Fruit fly (Drosophila melanogaster) whole organism, embryonic: ENCODE results near the gene CG1965.

Source experiments
- Ada2b ChIP-seq: fragments of 200-800 bp; sonication (Bioruptor generic); IDR thresholded peaks from 2 replicates; pipeline ENCODE4 v1.3.6; 2022; ENCODE audit warnings: missing biosample characterization, missing genetic modification characterization
- Asciz ChIP-seq: fragments of 200-800 bp; sonication (Bioruptor generic); optimal IDR thresholded peaks from 2 replicates; lab custom pipeline; 2017; ENCODE audit warnings: missing biosample characterization, mild to moderate bottlenecking, missing genetic modification characterization, missing genetic modification reagents
- CG10543 ChIP-seq: fragments of 200-800 bp; sonication (Bioruptor generic); optimal IDR thresholded peaks from 3 replicates; lab custom pipeline; 2017; ENCODE audit warnings: missing biosample characterization, mild to moderate bottlenecking, missing genetic modification characterization, moderate library complexity
- CG10979 ChIP-seq: fragments of 200-800 bp; sonication (Bioruptor generic); optimal IDR thresholded peaks from 2 replicates; lab custom pipeline; 2018; ENCODE audit warnings: missing biosample characterization, mild to moderate bottlenecking, missing genetic modification characterization, moderate library complexity
- CG11093 ChIP-seq: fragments of 200-800 bp; sonication (Bioruptor generic); IDR thresholded peaks from 3 replicates; pipeline ENCODE4 v1.3.6; 2022; ENCODE audit warnings: missing biosample characterization, missing genetic modification characterization
- CG12219 ChIP-seq: fragments of 200-800 bp; sonication (Bioruptor generic); optimal IDR thresholded peaks from 3 replicates; lab custom pipeline; 2018; ENCODE audit warnings: missing biosample characterization, mild to moderate bottlenecking, missing genetic modification characterization
- CG14667 ChIP-seq: fragments of 200-800 bp; sonication (Bioruptor generic); IDR thresholded peaks from 2 replicates; pipeline ENCODE4 v1.3.6; 2022; ENCODE audit warnings: missing biosample characterization, missing genetic modification characterization
- CG14710 ChIP-seq: fragments of 200-800 bp; sonication (Bioruptor generic); optimal IDR thresholded peaks from 3 replicates; lab custom pipeline; 2019; ENCODE audit warnings: missing biosample characterization, mild to moderate bottlenecking, missing genetic modification characterization, moderate library complexity
- CG1529 ChIP-seq: fragments of 200-800 bp; sonication (Bioruptor generic); optimal IDR thresholded peaks from 3 replicates; lab custom pipeline; 2018; ENCODE audit warnings: missing biosample characterization, missing genetic modification characterization
- CG16815 ChIP-seq: fragments of 200-800 bp; sonication (Bioruptor generic); optimal IDR thresholded peaks from 3 replicates; lab custom pipeline; 2017; ENCODE audit warnings: missing biosample characterization, mild to moderate bottlenecking, missing genetic modification characterization
- CG17912 ChIP-seq: fragments of 200-800 bp; sonication (Bioruptor generic); optimal IDR thresholded peaks from 2 replicates; lab custom pipeline; 2018; ENCODE audit warnings: missing biosample characterization, mild to moderate bottlenecking, missing genetic modification characterization
- CG4360 ChIP-seq: fragments of 200-800 bp; sonication (Bioruptor generic); IDR thresholded peaks from 2 replicates; pipeline ENCODE4 v1.3.6; 2022; ENCODE audit warnings: missing biosample characterization, missing genetic modification characterization
- CG4854 ChIP-seq: fragments of 200-800 bp; sonication (Bioruptor generic); optimal IDR thresholded peaks from 2 replicates; lab custom pipeline; 2016; ENCODE audit warnings: missing biosample characterization, missing genetic modification characterization, inconsistent platforms
- CG6175 ChIP-seq: fragments of 200-800 bp; sonication (Bioruptor generic); IDR thresholded peaks from 3 replicates; pipeline ENCODE4 v1.3.6; 2022; ENCODE audit warnings: missing biosample characterization, missing genetic modification characterization
- CG6272 ChIP-seq: fragments of 200-800 bp; sonication (Bioruptor generic); IDR thresholded peaks from 2 replicates; pipeline ENCODE4 v1.3.6; 2022; ENCODE audit warnings: missing biosample characterization, missing genetic modification characterization
- Dip2 ChIP-seq: fragments of 200-800 bp; sonication (Bioruptor generic); IDR thresholded peaks from 2 replicates; pipeline ENCODE4 v1.3.6; 2022; ENCODE audit warnings: missing biosample characterization, missing genetic modification characterization
- Elba2 ChIP-seq: fragments of 200-800 bp; sonication (Bioruptor generic); optimal IDR thresholded peaks from 3 replicates; lab custom pipeline; 2016; ENCODE audit warnings: missing biosample characterization, missing genetic modification characterization
- H15 ChIP-seq: fragments of 200-800 bp; sonication (Bioruptor generic); IDR thresholded peaks from 3 replicates; pipeline ENCODE4 v1.3.6; 2022; ENCODE audit warnings: missing biosample characterization, missing genetic modification characterization
- Hr39 ChIP-seq: fragments of >200 bp; optimal IDR thresholded peaks from 2 replicates; lab custom pipeline; 2017
- Hr51 ChIP-seq, 2 experiments: fragments of 200-800 bp; sonication (Bioruptor generic); optimal IDR thresholded peaks; 2 replicates in 1 of 2; 3 replicates in 1 of 2; lab custom pipeline; 2016 to 2018; ENCODE audit warnings: missing biosample characterization in 2 of 2, missing genetic modification characterization in 2 of 2, mild to moderate bottlenecking in 1 of 2, moderate library complexity in 1 of 2
- Mrtf ChIP-seq: fragments of 200-800 bp; sonication (Bioruptor generic); IDR thresholded peaks from 3 replicates; pipeline ENCODE4 v1.3.6; 2022; ENCODE audit warnings: missing biosample characterization, missing genetic modification characterization
- Neu2 ChIP-seq: fragments of 200-800 bp; sonication (Bioruptor generic); optimal IDR thresholded peaks from 3 replicates; lab custom pipeline; 2016; ENCODE audit warnings: missing biosample characterization, missing genetic modification characterization, borderline replicate concordance
- NfI ChIP-seq: fragments of 200-800 bp; sonication (Bioruptor generic); optimal IDR thresholded peaks from 3 replicates; lab custom pipeline; 2018; ENCODE audit warnings: missing biosample characterization, mild to moderate bottlenecking, missing genetic modification characterization, moderate library complexity
- Poxn ChIP-seq: fragments of 200-800 bp; sonication (Bioruptor generic); IDR thresholded peaks from 2 replicates; pipeline ENCODE4 v1.3.6; 2022; ENCODE audit warnings: missing biosample characterization, missing genetic modification characterization
- Vsx1 ChIP-seq: fragments of 200-800 bp; sonication (Bioruptor generic); optimal IDR thresholded peaks from 2 replicates; lab custom pipeline; 2017; ENCODE audit warnings: missing biosample characterization, mild to moderate bottlenecking, missing genetic modification characterization, missing genetic modification reagents
- abd-A ChIP-seq: fragments of 200-800 bp; sonication (Bioruptor generic); optimal IDR thresholded peaks from 3 replicates; lab custom pipeline; 2019; ENCODE audit warnings: missing biosample characterization, mild to moderate bottlenecking, missing genetic modification characterization, moderate library complexity
- al ChIP-seq: fragments of 200-800 bp; sonication (Bioruptor generic); IDR thresholded peaks from 2 replicates; pipeline ENCODE4 v1.3.6; 2022; ENCODE audit warnings: missing biosample characterization, missing genetic modification characterization
- ase ChIP-seq: fragments of 200-800 bp; sonication (Bioruptor generic); IDR thresholded peaks from 3 replicates; pipeline ENCODE4 v1.3.6; 2022; ENCODE audit warnings: missing biosample characterization, missing genetic modification characterization
- bbx ChIP-seq: fragments of 200-800 bp; sonication (Bioruptor generic); IDR thresholded peaks from 2 replicates; pipeline ENCODE4 v1.3.6; 2022; ENCODE audit warnings: missing biosample characterization, missing genetic modification characterization; ENCODE audit not compliant: partially characterized antibody
- gcm2 ChIP-seq: fragments of 200-800 bp; sonication (Bioruptor generic); optimal IDR thresholded peaks from 2 replicates; lab custom pipeline; 2016; ENCODE audit warnings: missing biosample characterization, missing genetic modification characterization
- grau ChIP-seq: fragments of 200-800 bp; optimal IDR thresholded peaks from 3 replicates; lab custom pipeline; 2019; ENCODE audit warnings: missing biosample characterization, mild to moderate bottlenecking, missing genetic modification characterization, moderate library complexity
- gro ChIP-seq: fragments of 200-800 bp; sonication (Bioruptor generic); optimal IDR thresholded peaks from 2 replicates; lab custom pipeline; 2016; ENCODE audit warnings: missing biosample characterization, missing genetic modification characterization
- insv ChIP-seq, 2 experiments: fragments of 200-800 bp; sonication (Bioruptor generic); optimal IDR thresholded peaks; 3 replicates each; lab custom pipeline; 2016 to 2018; ENCODE audit warnings: missing biosample characterization in 2 of 2, missing genetic modification characterization in 2 of 2
- kni ChIP-seq: fragments of 200-800 bp; sonication (Bioruptor generic); optimal IDR thresholded peaks from 3 replicates; lab custom pipeline; 2017; ENCODE audit warnings: mild to moderate bottlenecking, missing biosample characterization, missing genetic modification reagents, missing genetic modification characterization
- lbe ChIP-seq: fragments of 200-800 bp; sonication (Bioruptor generic); optimal IDR thresholded peaks from 2 replicates; lab custom pipeline; 2016; ENCODE audit warnings: missing biosample characterization, mild to moderate bottlenecking, missing genetic modification characterization
- lilli ChIP-seq: fragments of 200-800 bp; sonication (Bioruptor generic); optimal IDR thresholded peaks from 3 replicates; lab custom pipeline; 2016; ENCODE audit warnings: missing biosample characterization, missing genetic modification characterization
- lola ChIP-seq, 3 experiments: fragments of >200 bp in 2 of 3; fragments of 200-800 bp in 1 of 3; sonication (Bioruptor generic) in 1 of 3; optimal IDR thresholded peaks; 2 replicates each; lab custom pipeline; 2017 to 2019; ENCODE audit warnings: missing biosample characterization in 3 of 3, missing genetic modification characterization in 3 of 3, mild to moderate bottlenecking in 1 of 3, moderate library complexity in 1 of 3
- nerfin-2 ChIP-seq: fragments of 200-800 bp; sonication (Bioruptor generic); IDR thresholded peaks from 2 replicates; pipeline ENCODE4 v1.3.6; 2022; ENCODE audit warnings: missing biosample characterization, missing genetic modification characterization; ENCODE audit not compliant: partially characterized antibody
- org-1 ChIP-seq: fragments of 200-800 bp; sonication (Bioruptor generic); optimal IDR thresholded peaks from 2 replicates; lab custom pipeline; 2017; ENCODE audit warnings: missing biosample characterization, missing genetic modification characterization
- otp ChIP-seq: fragments of 200-800 bp; sonication (Bioruptor generic); IDR thresholded peaks from 3 replicates; pipeline ENCODE4, ENCODE4 v1.3.6; 2022; ENCODE audit warnings: missing biosample characterization, missing genetic modification characterization
- peb ChIP-seq: fragments of 200-800 bp; sonication (Bioruptor generic); IDR thresholded peaks from 2 replicates; pipeline ENCODE4 v1.3.6; 2022; ENCODE audit warnings: missing biosample characterization, missing genetic modification characterization
- pros ChIP-seq: fragments of 200-800 bp; sonication (Bioruptor generic); optimal IDR thresholded peaks from 3 replicates; lab custom pipeline; 2019; ENCODE audit warnings: missing biosample characterization, mild to moderate bottlenecking, missing genetic modification characterization, moderate library complexity
- psq ChIP-seq: fragments of 200-800 bp; sonication (Bioruptor generic); optimal IDR thresholded peaks from 2 replicates; lab custom pipeline; 2017; ENCODE audit warnings: missing biosample characterization, missing genetic modification characterization
- sd ChIP-seq: fragments of 200-800 bp; sonication (Bioruptor generic); optimal IDR thresholded peaks from 3 replicates; lab custom pipeline; 2018; ENCODE audit warnings: missing biosample characterization, mild to moderate bottlenecking, missing genetic modification characterization, moderate library complexity
- shn ChIP-seq: fragments of 200-800 bp; sonication (Bioruptor generic); optimal IDR thresholded peaks from 3 replicates; lab custom pipeline; 2016; ENCODE audit warnings: missing biosample characterization, missing genetic modification characterization
- sisA ChIP-seq: fragments of 200-800 bp; sonication (Bioruptor generic); IDR thresholded peaks from 2 replicates; pipeline ENCODE4 v1.3.6; 2022; ENCODE audit warnings: missing biosample characterization, missing genetic modification characterization
- sna ChIP-seq: fragments of 200-800 bp; sonication (Bioruptor generic); IDR thresholded peaks from 2 replicates; pipeline ENCODE4 v1.3.6; 2022; ENCODE audit warnings: missing biosample characterization, missing genetic modification characterization; ENCODE audit not compliant: partially characterized antibody
- sr ChIP-seq: fragments of 200-800 bp; sonication (Bioruptor generic); IDR thresholded peaks from 3 replicates; pipeline ENCODE4 v1.3.6; 2022; ENCODE audit warnings: missing biosample characterization, missing genetic modification characterization
- stwl ChIP-seq: fragments of 200-800 bp; sonication (Bioruptor generic); optimal IDR thresholded peaks from 3 replicates; lab custom pipeline; 2018; ENCODE audit warnings: missing biosample characterization, mild to moderate bottlenecking, missing genetic modification characterization, moderate library complexity
- tio ChIP-seq: fragments of 200-800 bp; sonication (Bioruptor generic); optimal IDR thresholded peaks from 2 replicates; lab custom pipeline; 2017; ENCODE audit warnings: missing biosample characterization, missing genetic modification characterization, inconsistent platforms
- z ChIP-seq: fragments of 200-800 bp; sonication (Bioruptor generic); IDR thresholded peaks from 3 replicates; pipeline ENCODE4 v1.3.6; 2022; ENCODE audit warnings: missing biosample characterization, missing genetic modification characterization

The CG1965 gene

DNA sequence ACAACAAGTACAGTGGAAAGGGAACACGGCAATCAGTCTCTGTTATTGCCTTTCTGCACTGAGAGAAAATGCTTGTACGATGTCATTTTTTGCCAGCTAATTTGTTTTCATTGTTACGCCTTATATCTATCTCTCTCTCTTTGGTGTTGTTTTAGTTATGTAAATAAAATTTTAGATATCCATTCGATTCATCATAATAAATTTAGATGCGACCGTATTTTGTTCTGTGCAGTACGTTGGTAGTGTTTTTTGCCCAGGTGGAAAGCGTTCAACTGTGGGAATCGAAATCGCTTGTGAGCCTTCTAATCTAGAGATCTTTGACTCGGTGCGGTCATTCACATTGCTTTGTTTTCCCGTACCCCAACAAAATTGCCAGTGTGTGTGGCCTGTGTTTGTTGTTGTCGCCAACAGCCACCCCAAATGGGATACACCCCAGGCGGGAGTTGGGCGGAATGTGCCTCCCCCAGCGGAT, 8.5 kb downstream of the CG1965 start (continued):
- TF ChIP-seq kni (GFP tag; lab: Kevin White, UChicago) (no peak), Ada2b (no peak), ase (GFP tag; lab: Robert Waterston, UW) (no peak), Dip2 (GFP tag; lab: Robert Waterston, UW) (no peak), stwl (tag; lab: Kevin White, UChicago) (peak; percentile 34), Vsx1 (peak; percentile 85), Elba2 (GFP tag; lab: Kevin White, UChicago) (peak; percentile 48), Mrtf (GFP tag; lab: Robert Waterston, UW) (no peak), insv (GFP tag; optimal IDR thresholded peaks at IDR 0.05; lab: Kevin White, UChicago) (peak in 1 of 2 experiments; percentile 15), grau (tag; lab: Kevin White, UChicago) (peak; percentile 89), CG14667 (GFP tag; lab: Robert Waterston, UW) (no peak), lilli (GFP tag; lab: Kevin White, UChicago) (peak; percentile 94), sisA (GFP tag; lab: Robert Waterston, UW) (no peak), CG16815 (peak; percentile 78), z (GFP tag; lab: Robert Waterston, UW) (no peak), CG12219 (peak; percentile 90), Hr39 (lab: Kevin White, UChicago) (no peak), otp (GFP tag; lab: Robert Waterston, UW) (no peak), CG17912 (GFP tag; lab: Kevin White, UChicago) (no peak), CG10979 (tag; lab: Kevin White, UChicago) (peak; percentile 92), CG14710 (peak; percentile 85), gro (GFP tag; lab: Kevin White, UChicago) (peak; percentile 94), sna (no peak), CG4360 (no peak), CG1529 (GFP tag; lab: Kevin White, UChicago) (peak; percentile 66), lola (GFP tag; optimal IDR thresholded peaks at IDR 0.05; lab: Kevin White, UChicago) (peak in 1 of 3 experiments; percentile 80), H15 (GFP tag; lab: Robert Waterston, UW) (no peak), pros (GFP tag; lab: Kevin White, UChicago) (no peak), al (GFP tag; lab: Robert Waterston, UW) (no peak), CG6272 (peak; percentile 73), tio (GFP tag; lab: Kevin White, UChicago) (peak; percentile 85), CG10543 (peak; percentile 80), CG4854 (GFP tag; lab: Kevin White, UChicago) (peak; percentile 80), bbx (GFP tag; lab: Robert Waterston, UW) (no peak), Neu2 (GFP tag; lab: Kevin White, UChicago) (peak; percentile 79), NfI (GFP tag; lab: Kevin White, UChicago) (peak; percentile 89), Poxn (no peak), Asciz (GFP tag; lab: Kevin White, UChicago) (peak; percentile 88), gcm2 (GFP tag; lab: Kevin White, UChicago) (peak; percentile 79), abd-A (peak; percentile 0), org-1 (GFP tag; lab: Kevin White, UChicago) (peak; percentile 80), CG11093 (GFP tag; lab: Robert Waterston, UW) (peak; percentile 84), shn (GFP tag; lab: Kevin White, UChicago) (peak; percentile 88), psq (peak; percentile 46), sd (tag; lab: Kevin White, UChicago) (peak; percentile 50), CG6175 (GFP tag; lab: Robert Waterston, UW) (no peak), peb (GFP tag; lab: Robert Waterston, UW) (no peak), nerfin-2 (no peak), lbe (GFP tag; lab: Kevin White, UChicago) (peak; percentile 91), Hr51 (GFP tag; optimal IDR thresholded peaks at IDR 0.05; lab: Kevin White, UChicago) (peak; percentile 75 to 90), sr (no peak)
